Fruit fly (Drosophila melanogaster): ENCODE measurements around the gene Aldh7A1.

The Aldh7A1 gene

dm6 chr3L:19291465-19292413 lies 23.0 kb upstream of the Aldh7A1 start:
- TF ChIP-seq CG13894 (tag; optimal IDR thresholded peaks at IDR 0.05) (peak; percentile 78), Deaf1 (tag; optimal IDR thresholded peaks at IDR 0.05) (peak; percentile 7), ERR (GFP tag; optimal IDR thresholded peaks at IDR 0.05) (peak; percentile 95), lov (optimal IDR thresholded peaks at IDR 0.05) (no peak), lov (GFP tag; IDR thresholded peaks at IDR 0.05) (no peak), CG5953 (GFP tag; IDR thresholded peaks at IDR 0.05) (no peak), MTF-1 (GFP tag; optimal IDR thresholded peaks at IDR 0.05; ENCODE audit: borderline replicate concordance) (no peak), row (GFP tag; IDR thresholded peaks at IDR 0.05) (no peak), Ets65A (GFP tag) (peak; percentile 35), Med (GFP tag) (peak; percentile 72), CG8290 (GFP tag; optimal IDR thresholded peaks at IDR 0.05) (no peak), CG8290 (tag; optimal IDR thresholded peaks at IDR 0.05) (no peak), CrebB (tag; optimal IDR thresholded peaks at IDR 0.05) (no peak), jumu (GFP tag; optimal IDR thresholded peaks at IDR 0.05) (no peak), CG16863 (GFP tag; optimal IDR thresholded peaks at IDR 0.05) (no peak), cad (GFP tag; optimal IDR thresholded peaks at IDR 0.05) (no peak), Doc2 (GFP tag; IDR thresholded peaks at IDR 0.05) (no peak), mld (GFP tag; IDR thresholded peaks at IDR 0.05; ENCODE audit: partially characterized antibody) (0 out of 3 replicates have a peak, but pooled peaks have one; percentile 32), sr (GFP tag; IDR thresholded peaks at IDR 0.05) (peak; percentile 49), CG6791 (GFP tag; IDR thresholded peaks at IDR 0.05; ENCODE audit: partially characterized antibody) (no peak), fru (optimal IDR thresholded peaks at IDR 0.05) (no peak), CG11456 (GFP tag; IDR thresholded peaks at IDR 0.05) (no peak)

dm6 chr3L:19289411-19289810 lies 20.7 kb upstream of the Aldh7A1 start:
- peak; percentile 84 for TF ChIP-seq grn (GFP tag; optimal IDR thresholded peaks at IDR 0.05)
- peak; percentile 4 for TF ChIP-seq CG7745 (tag; optimal IDR thresholded peaks at IDR 0.05)
- TF ChIP-seq CG10543 (GFP tag; optimal IDR thresholded peaks at IDR 0.05): peak; percentile 8
- peak; percentile 15 for TF ChIP-seq CG18599 (GFP tag; optimal IDR thresholded peaks at IDR 0.05)
- peak; percentile 95 for TF ChIP-seq mirr (GFP tag; optimal IDR thresholded peaks at IDR 0.05)
- no peak for TF ChIP-seq tup (GFP tag; optimal IDR thresholded peaks at IDR 0.05)
- TF ChIP-seq pzg (GFP tag; optimal IDR thresholded peaks at IDR 0.05): no peak
- peak; percentile 36 for TF ChIP-seq gro (GFP tag; optimal IDR thresholded peaks at IDR 0.05)
- TF ChIP-seq Atf6 (GFP tag; IDR thresholded peaks at IDR 0.05): 0 out of 2 replicates have a peak, but pooled peaks have one; percentile 24
- peak; percentile 99 for TF ChIP-seq exex (tag; optimal IDR thresholded peaks at IDR 0.05)
- TF ChIP-seq GATAe (GFP tag; conservative IDR thresholded peaks at IDR 0.05): peak; percentile 37; the same call in 1 of the 2 replicates
- peak in 1 of 2 experiments; percentile 2 for TF ChIP-seq Pdp1 (GFP tag; optimal IDR thresholded peaks at IDR 0.05)
- TF ChIP-seq lab (GFP tag; optimal IDR thresholded peaks at IDR 0.05): peak; percentile 4
- TF ChIP-seq run (tag; optimal IDR thresholded peaks at IDR 0.05): peak; percentile 68
- TF ChIP-seq CG15479 (GFP tag; optimal IDR thresholded peaks at IDR 0.05): peak; percentile 21
- peak; percentile 85 for TF ChIP-seq sug (tag; optimal IDR thresholded peaks at IDR 0.05)
- no peak for TF ChIP-seq fd3F (GFP tag; optimal IDR thresholded peaks at IDR 0.05)
- no peak for TF ChIP-seq CG1024 (GFP tag; IDR thresholded peaks at IDR 0.05)
- TF ChIP-seq CG34376 (GFP tag; optimal IDR thresholded peaks at IDR 0.05): peak; percentile 26
- TF ChIP-seq zf30C (GFP tag; optimal IDR thresholded peaks at IDR 0.05): no peak

Measured in whole organism, embryonic.